Fruit fly (Drosophila melanogaster): Measurements from ENCODE around the gene Tango1.

DNA sequence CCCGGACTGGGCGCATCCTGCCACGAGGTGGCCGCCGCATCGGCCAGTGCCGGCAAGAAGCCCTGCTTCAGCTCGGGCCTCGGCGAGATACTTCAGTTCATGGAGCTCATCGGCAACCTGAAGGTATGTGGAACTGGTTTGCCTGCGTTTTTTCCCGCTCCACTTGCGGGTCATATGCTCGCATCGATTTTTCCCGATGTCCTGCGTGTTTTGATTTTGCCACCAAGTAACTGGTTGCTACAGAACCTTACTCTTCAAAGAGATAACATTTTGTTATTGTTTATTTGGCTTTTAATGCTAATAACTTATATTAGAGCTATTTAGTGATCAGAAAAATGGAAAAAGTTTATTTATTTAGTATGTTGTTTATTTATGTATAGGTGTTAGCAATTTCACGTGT, 36.0 kb upstream of the Tango1 start:
- TF ChIP-seq CG14655 (GFP tag; optimal IDR thresholded peaks at IDR 0.05): no peak
- no peak for TF ChIP-seq Pif1A (GFP tag; optimal IDR thresholded peaks at IDR 0.05)
- TF ChIP-seq rn (GFP tag; IDR thresholded peaks at IDR 0.05): no peak
- TF ChIP-seq Pif1B (GFP tag; optimal IDR thresholded peaks at IDR 0.05): no peak
- no peak for TF ChIP-seq Snoo (tag; optimal IDR thresholded peaks at IDR 0.05)
